Worm (Caenorhabditis elegans): ENCODE data around the gene nekl-4.

nekl-4 gene

ce11 chrIII:5472693-5473092 lies 44.6 kb downstream of the nekl-4 start:
- no peak for TF ChIP-seq elt-1 (tag; optimal IDR thresholded peaks at IDR 0.05; ENCODE audit: borderline replicate concordance, insufficient read depth)
- TF ChIP-seq ztf-11 (tag; optimal IDR thresholded peaks at IDR 0.05) = no peak
- no peak for TF ChIP-seq ceh-39 (tag; optimal IDR thresholded peaks at IDR 0.05)
- no peak for TF ChIP-seq pha-4 (tag; optimal IDR thresholded peaks at IDR 0.05)
- TF ChIP-seq unc-62 (GFP tag; optimal IDR thresholded peaks at IDR 0.05) = no peak
- TF ChIP-seq nhr-28 (tag; optimal IDR thresholded peaks at IDR 0.05) = no peak
- no peak for TF ChIP-seq sptf-1 (tag; optimal IDR thresholded peaks at IDR 0.05)
- TF ChIP-seq flh-1 (GFP tag; optimal IDR thresholded peaks at IDR 0.05) = no peak
- TF ChIP-seq elt-3 (tag; optimal IDR thresholded peaks at IDR 0.05) = no peak
- TF ChIP-seq nhr-237 (tag; optimal IDR thresholded peaks at IDR 0.05) = no peak
- no peak for TF ChIP-seq unc-39 (tag; optimal IDR thresholded peaks at IDR 0.05)
- no peak for TF ChIP-seq ces-1 (GFP tag; optimal IDR thresholded peaks at IDR 0.05)
- no peak for TF ChIP-seq mls-2 (tag; optimal IDR thresholded peaks at IDR 0.05)
- TF ChIP-seq bed-3 (GFP tag; optimal IDR thresholded peaks at IDR 0.05) = no peak
- no peak for TF ChIP-seq nhr-12 (tag; optimal IDR thresholded peaks at IDR 0.05)
- TF ChIP-seq blmp-1 (tag; optimal IDR thresholded peaks at IDR 0.05) = no peak

- TF ChIP-seq M03D4.4 (tag; optimal IDR thresholded peaks at IDR 0.05) = no peak
- no peak for TF ChIP-seq snpc-4 (tag; optimal IDR thresholded peaks at IDR 0.05)
These were observed 48.2 kb downstream of the nekl-4 start for ce11 chrIII:5469090-5469489.

- TF ChIP-seq snpc-4 (tag; optimal IDR thresholded peaks at IDR 0.05) (no peak), unc-120 (tag; optimal IDR thresholded peaks at IDR 0.05; ENCODE audit: poor library complexity, severe bottlenecking) (no peak), hlh-1 (tag; optimal IDR thresholded peaks at IDR 0.05) (no peak), sem-2 (GFP tag; optimal IDR thresholded peaks at IDR 0.05) (no peak), elt-3 (tag; optimal IDR thresholded peaks at IDR 0.05) (no peak), unc-39 (tag; optimal IDR thresholded peaks at IDR 0.05) (no peak), mep-1 (tag; optimal IDR thresholded peaks at IDR 0.05) (no peak), mls-2 (tag; optimal IDR thresholded peaks at IDR 0.05) (no peak), drap-1 (GFP tag; optimal IDR thresholded peaks at IDR 0.05) (no peak), cnd-1 (tag; optimal IDR thresholded peaks at IDR 0.05) (no peak), flh-1 (GFP tag; optimal IDR thresholded peaks at IDR 0.05) (no peak), blmp-1 (tag; optimal IDR thresholded peaks at IDR 0.05) (no peak), sptf-1 (tag; optimal IDR thresholded peaks at IDR 0.05) (no peak), lsy-2 (tag; optimal IDR thresholded peaks at IDR 0.05) (no peak), nhr-76 (tag; optimal IDR thresholded peaks at IDR 0.05) (no peak), lin-32 (GFP tag; optimal IDR thresholded peaks at IDR 0.05) (no peak), nhr-12 (tag; optimal IDR thresholded peaks at IDR 0.05) (no peak)
These were observed 52.5 kb downstream of the nekl-4 start for ce11 chrIII:5464850-5465249.

ce11 chrIII:5464077-5464476 lies 53.2 kb downstream of the nekl-4 start, which contains the start of gene F48E8.2:
TSS of gene F48E8.2 (plus strand) at chrIII:5464377.
- TF ChIP-seq ces-1 (GFP tag; optimal IDR thresholded peaks at IDR 0.05) (no peak), snpc-4 (tag; optimal IDR thresholded peaks at IDR 0.05) (no peak), ceh-43 (GFP tag; optimal IDR thresholded peaks at IDR 0.05) (no peak), flh-1 (GFP tag; optimal IDR thresholded peaks at IDR 0.05) (no peak), mls-2 (tag; optimal IDR thresholded peaks at IDR 0.05) (no peak), nhr-12 (tag; optimal IDR thresholded peaks at IDR 0.05) (no peak)

All from whole organism, mixed stage, embryonic.